Worm (Caenorhabditis elegans) whole organism, L2 larva: Measurements from ENCODE around the gene ptrg-1.

ENCODE experiments used
- ceh-82 ChIP-seq: fragments of 150-350 bp; optimal IDR thresholded peaks from 2 replicates; lab custom pipeline; 2014; ENCODE audit warnings: missing biosample characterization, missing genetic modification characterization
- zag-1 ChIP-seq: fragments of 150-350 bp; optimal IDR thresholded peaks from 2 replicates; lab custom pipeline; 2014; ENCODE audit warnings: missing biosample characterization, missing genetic modification characterization

DNA sequence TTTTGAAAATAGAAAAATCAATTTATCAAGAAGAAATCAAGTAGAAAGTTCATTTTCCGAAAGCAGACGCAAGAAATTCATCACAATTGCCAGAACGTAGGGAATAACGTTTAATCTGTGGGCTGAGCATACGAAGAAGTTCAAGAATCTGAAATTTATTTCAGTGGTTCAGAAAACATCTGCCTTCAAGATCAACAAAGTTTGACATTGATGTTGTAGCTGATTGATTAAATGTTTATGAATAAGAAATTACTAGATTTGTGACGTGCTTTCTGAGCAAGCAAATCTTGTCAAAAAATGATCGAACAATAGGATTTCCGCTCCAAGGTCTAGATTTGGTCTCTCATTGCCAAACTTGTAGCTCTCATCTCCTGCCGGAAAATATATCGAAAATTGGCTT, 11.9 kb upstream of the ptrg-1 start, which contains the start of gene K04D7.6:
- TF ChIP-seq zag-1 (tag; lab: Kevin White, UChicago) = no peak
- no peak for TF ChIP-seq ceh-82 (tag; lab: Kevin White, UChicago)
